Worm (Caenorhabditis elegans) whole organism, young adult: ENCODE data around the gene srv-14.

Experiments
- F57C9.4 ChIP-seq: sonication (generic microtip); optimal IDR thresholded peaks from 2 replicates; lab custom pipeline; 2017; ENCODE audit warnings: mild to moderate bottlenecking, missing genetic modification characterization, missing compliant biosample characterization
- nfya-1 ChIP-seq: sonication (generic microtip); optimal IDR thresholded peaks from 2 replicates; lab custom pipeline; 2017; ENCODE audit warnings: antibody characterized with exemption, missing compliant biosample characterization, missing genetic modification characterization, borderline replicate concordance; ENCODE audit not compliant: insufficient read depth
- tlf-1 ChIP-seq: fragments of 200-800 bp; sonication (Bioruptor generic); optimal IDR thresholded peaks from 2 replicates; lab custom pipeline; 2018; ENCODE audit warnings: mild to moderate bottlenecking, missing genetic modification characterization, missing compliant biosample characterization
- unc-62 ChIP-seq: fragments of 150-350 bp; optimal IDR thresholded peaks from 2 replicates; lab custom pipeline; 2014; ENCODE audit warnings: missing biosample characterization, missing genetic modification reagents, missing genetic modification characterization
- zim-3 ChIP-seq: sonication (generic microtip); optimal IDR thresholded peaks from 2 replicates; lab custom pipeline; 2017; ENCODE audit warnings: mild to moderate bottlenecking, missing genetic modification characterization, moderate library complexity, missing compliant biosample characterization

ce11 chrIV:15937088-15937487 is 43.1 kb upstream of the srv-14 start:
- no peak for TF ChIP-seq nfya-1 (tag; lab: Kevin White, UChicago)
- TF ChIP-seq zim-3 (tag; lab: Kevin White, UChicago): no peak
- TF ChIP-seq F57C9.4 (tag; lab: Kevin White, UChicago): no peak
- TF ChIP-seq unc-62 (GFP tag; lab: Kevin White, UChicago): no peak
- no peak for TF ChIP-seq tlf-1 (GFP tag; lab: Kevin White, UChicago)
